Fruit fly (Drosophila melanogaster): ENCODE data around the gene Liprin-alpha.

DNA sequence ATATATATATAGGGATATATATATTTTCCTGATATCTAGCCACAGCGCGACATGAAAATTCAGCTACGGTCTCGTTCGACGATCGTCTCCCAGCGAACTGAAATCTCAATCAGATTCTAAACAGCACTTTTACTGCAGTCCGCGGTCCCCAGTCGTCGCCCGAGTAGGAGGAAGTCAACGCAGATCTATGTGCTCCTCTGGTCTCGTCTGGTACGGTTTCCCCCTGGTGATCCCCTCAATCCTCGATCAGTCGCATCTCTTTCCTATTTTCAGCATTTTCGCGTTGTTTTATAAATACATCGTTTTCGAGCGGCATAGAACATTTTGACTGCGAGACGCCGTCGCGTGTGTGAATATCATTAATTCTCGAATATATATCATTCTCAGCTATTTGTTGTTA is 49.0 kb downstream of the Liprin-alpha start, which contains the start of gene LUBEL:
- TF ChIP-seq HLH106 (tag; optimal IDR thresholded peaks at IDR 0.05) (no peak), dl (GFP tag; optimal IDR thresholded peaks at IDR 0.05; ENCODE audit: insufficient read depth in 1 of 2, partially characterized antibody in 2 of 2) (no peak), br (GFP tag; optimal IDR thresholded peaks at IDR 0.05) (no peak), lola (GFP tag; optimal IDR thresholded peaks at IDR 0.05) (no peak), tai (GFP tag; optimal IDR thresholded peaks at IDR 0.05) (no peak), Vsx2 (GFP tag; optimal IDR thresholded peaks at IDR 0.05; ENCODE audit: partially characterized antibody) (no peak), foxo (GFP tag; optimal IDR thresholded peaks at IDR 0.05) (no peak), fru (GFP tag; optimal IDR thresholded peaks at IDR 0.05) (no peak), sv (GFP tag; optimal IDR thresholded peaks at IDR 0.05) (no peak), Abd-B (GFP tag; optimal IDR thresholded peaks at IDR 0.05) (no peak)
